Worm (Caenorhabditis elegans): ENCODE data around the gene F35B3.3.

DNA sequence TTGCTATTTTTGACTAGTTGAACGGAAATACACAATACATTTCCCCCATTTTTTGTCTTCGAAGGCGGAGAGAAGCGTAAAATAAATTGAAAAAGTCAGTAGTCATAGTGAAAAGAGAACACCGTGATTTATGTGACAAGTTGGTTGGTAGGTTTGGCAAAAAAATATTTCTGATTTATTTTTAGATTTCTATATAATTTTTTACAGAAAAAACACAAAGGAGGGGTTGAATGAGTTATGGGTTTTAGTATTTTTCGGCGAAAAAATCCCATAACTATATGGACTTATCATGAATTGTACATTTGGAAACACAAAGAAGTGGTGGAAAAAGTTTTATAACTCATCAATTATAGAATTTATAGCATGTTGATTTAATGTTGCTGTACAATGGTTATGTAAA lies 32.3 kb downstream of the F35B3.3 start, which contains the start of gene C30G4.2:
- TF ChIP-seq nhr-237 (tag; optimal IDR thresholded peaks at IDR 0.05): no peak
- no peak for TF ChIP-seq blmp-1 (tag; optimal IDR thresholded peaks at IDR 0.05)
- no peak for TF ChIP-seq lsy-2 (tag; optimal IDR thresholded peaks at IDR 0.05)
- no peak for TF ChIP-seq unc-62 (GFP tag; optimal IDR thresholded peaks at IDR 0.05)
- no peak for TF ChIP-seq nhr-2 (tag; optimal IDR thresholded peaks at IDR 0.05)
- TF ChIP-seq snpc-4 (tag; optimal IDR thresholded peaks at IDR 0.05): no peak
- no peak for TF ChIP-seq bed-3 (GFP tag; optimal IDR thresholded peaks at IDR 0.05)
- no peak for TF ChIP-seq mab-5 (tag; optimal IDR thresholded peaks at IDR 0.05)
- no peak for TF ChIP-seq elt-3 (tag; optimal IDR thresholded peaks at IDR 0.05)
- no peak for TF ChIP-seq mls-2 (tag; optimal IDR thresholded peaks at IDR 0.05)
- no peak for TF ChIP-seq ham-2 (GFP tag; optimal IDR thresholded peaks at IDR 0.05)
- TF ChIP-seq unc-39 (tag; optimal IDR thresholded peaks at IDR 0.05): no peak
- TF ChIP-seq pha-4 (tag; optimal IDR thresholded peaks at IDR 0.05): no peak
